Worm (Caenorhabditis elegans) whole organism, young adult: Measurements from ENCODE around the gene dct-18.

ENCODE experiments used
- B0035.1 ChIP-seq: sonication (generic microtip); optimal IDR thresholded peaks from 2 replicates; lab custom pipeline; 2016; ENCODE audit warnings: missing genetic modification characterization, mild to moderate bottlenecking, missing compliant biosample characterization, missing genotype, missing genetic modification reagents
- B0261.1 ChIP-seq: sonication (generic microtip); optimal IDR thresholded peaks from 2 replicates; lab custom pipeline; 2016; ENCODE audit warnings: mild to moderate bottlenecking, missing genetic modification characterization, moderate library complexity, missing compliant biosample characterization
- C06A6.2 ChIP-seq: fragments of 200-800 bp; sonication (Bioruptor generic); conservative IDR thresholded peaks from 2 replicates; pipeline ENCODE4 v1.3.6; 2022; ENCODE audit warnings: missing genetic modification characterization, missing compliant biosample characterization
- F10E7.11 ChIP-seq: sonication (generic microtip); optimal IDR thresholded peaks from 2 replicates; lab custom pipeline; 2017; ENCODE audit warnings: mild to moderate bottlenecking, missing genetic modification characterization, moderate library complexity, missing compliant biosample characterization
- F23B12.7 ChIP-seq: sonication (generic microtip); optimal IDR thresholded peaks from 2 replicates; lab custom pipeline; 2017; ENCODE audit warnings: missing genetic modification characterization, mild to moderate bottlenecking, missing compliant biosample characterization, antibody characterized with exemption, moderate library complexity; ENCODE audit not compliant: insufficient read depth
- F57C9.4 ChIP-seq: sonication (generic microtip); optimal IDR thresholded peaks from 2 replicates; lab custom pipeline; 2017; ENCODE audit warnings: mild to moderate bottlenecking, missing genetic modification characterization, missing compliant biosample characterization
- T07F8.4 ChIP-seq: sonication (generic microtip); optimal IDR thresholded peaks from 2 replicates; lab custom pipeline; 2016; ENCODE audit warnings: mild to moderate bottlenecking, missing genetic modification characterization, moderate library complexity, missing compliant biosample characterization
- akir-1 ChIP-seq: fragments of 200-800 bp; sonication (Bioruptor generic); optimal IDR thresholded peaks from 2 replicates; lab custom pipeline; 2018; ENCODE audit warnings: mild to moderate bottlenecking, missing genetic modification characterization, moderate library complexity, missing compliant biosample characterization
- atf-7 ChIP-seq: sonication (generic microtip); optimal IDR thresholded peaks from 2 replicates; lab custom pipeline; 2017; ENCODE audit warnings: mild to moderate bottlenecking, missing genetic modification characterization, missing compliant biosample characterization
- attf-3 ChIP-seq: fragments of 200-800 bp; sonication (Bioruptor generic); conservative IDR thresholded peaks from 2 replicates; pipeline ENCODE4 v1.3.6; 2022; ENCODE audit warnings: missing genetic modification reagents, missing genetic modification characterization, missing compliant biosample characterization
- attf-5 ChIP-seq: fragments of 200-800 bp; sonication (Bioruptor generic); optimal IDR thresholded peaks from 2 replicates; lab custom pipeline; 2018; ENCODE audit warnings: mild to moderate bottlenecking, missing genetic modification characterization, missing compliant biosample characterization
- bed-1 ChIP-seq: fragments of 200-800 bp; sonication (Bioruptor generic); IDR thresholded peaks from 2 replicates; pipeline ENCODE4 v1.3.6; 2022; ENCODE audit warnings: missing genetic modification reagents, missing genetic modification characterization, missing compliant biosample characterization
- ccch-3 ChIP-seq: fragments of 200-800 bp; sonication (Bioruptor generic); optimal IDR thresholded peaks from 2 replicates; lab custom pipeline; 2018; ENCODE audit warnings: mild to moderate bottlenecking, missing genetic modification characterization, missing compliant biosample characterization
- ceh-100 ChIP-seq: fragments of 200-800 bp; sonication (Bioruptor generic); IDR thresholded peaks from 2 replicates; pipeline ENCODE4 v1.3.6; 2022; ENCODE audit warnings: missing genetic modification reagents, missing genetic modification characterization, missing compliant biosample characterization
- ceh-58 ChIP-seq: fragments of 200-800 bp; sonication (Bioruptor generic); IDR thresholded peaks from 2 replicates; pipeline ENCODE4 v1.3.6; 2022; ENCODE audit warnings: missing genetic modification characterization, missing compliant biosample characterization
- ceh-79 ChIP-seq: sonication (generic microtip); optimal IDR thresholded peaks from 2 replicates; lab custom pipeline; 2017; ENCODE audit warnings: mild to moderate bottlenecking, missing genetic modification characterization, missing compliant biosample characterization
- chd-7 ChIP-seq: sonication (generic microtip); optimal IDR thresholded peaks from 2 replicates; lab custom pipeline; 2016; ENCODE audit warnings: mild to moderate bottlenecking, missing genetic modification characterization, moderate library complexity, missing compliant biosample characterization
- die-1 ChIP-seq: sonication (generic microtip); optimal IDR thresholded peaks from 2 replicates; lab custom pipeline; 2016; ENCODE audit warnings: missing genotype, mild to moderate bottlenecking, missing genetic modification characterization, missing compliant biosample characterization
- dox-1 ChIP-seq: fragments of 200-800 bp; sonication (Bioruptor generic); IDR thresholded peaks from 2 replicates; pipeline ENCODE4 v1.3.6; 2022; ENCODE audit warnings: missing genetic modification reagents, missing genetic modification characterization, missing compliant biosample characterization
- egrh-3 ChIP-seq: fragments of 200-800 bp; sonication (Bioruptor generic); IDR thresholded peaks from 2 replicates; pipeline ENCODE4 v1.3.6; 2022; ENCODE audit warnings: missing genetic modification reagents, missing genetic modification characterization, missing compliant biosample characterization
- ekl-4 ChIP-seq: fragments of 200-800 bp; sonication (Bioruptor generic); IDR thresholded peaks from 2 replicates; pipeline ENCODE4 v1.3.6; 2022; ENCODE audit warnings: missing genetic modification reagents, missing genetic modification characterization, missing compliant biosample characterization
- ets-4 ChIP-seq: fragments of 200-800 bp; sonication (Bioruptor generic); optimal IDR thresholded peaks from 2 replicates; lab custom pipeline; 2018; ENCODE audit warnings: mild to moderate bottlenecking, missing genetic modification characterization, missing compliant biosample characterization
- him-1 ChIP-seq: sonication (generic microtip); optimal IDR thresholded peaks from 2 replicates; lab custom pipeline; 2016; ENCODE audit warnings: missing genotype, missing genetic modification reagents, missing genetic modification characterization, missing compliant biosample characterization
- hlh-26 ChIP-seq: fragments of 200-800 bp; sonication (Bioruptor generic); conservative IDR thresholded peaks from 2 replicates; pipeline ENCODE4 v1.3.6; 2022; ENCODE audit warnings: missing genetic modification reagents, missing genetic modification characterization, missing compliant biosample characterization
- hmg-1.2 ChIP-seq: fragments of 200-800 bp; sonication (Bioruptor generic); IDR thresholded peaks from 2 replicates; pipeline ENCODE4 v1.3.6; 2022; ENCODE audit warnings: missing genetic modification reagents, missing genetic modification characterization, missing compliant biosample characterization
- lag-1 ChIP-seq: fragments of 200-800 bp; sonication (Bioruptor generic); IDR thresholded peaks from 2 replicates; pipeline ENCODE4 v1.3.6; 2022; ENCODE audit warnings: missing genetic modification reagents, missing genetic modification characterization, missing compliant biosample characterization
- let-607 ChIP-seq, 2 experiments: fragments of 200-800 bp in 1 of 2; sonication (Bioruptor generic) in 1 of 2; sonication (generic microtip) in 1 of 2; optimal IDR thresholded peaks; 2 replicates each; lab custom pipeline; 2016 to 2018; ENCODE audit warnings: mild to moderate bottlenecking in 2 of 2, missing compliant biosample characterization in 2 of 2, missing genetic modification characterization in 2 of 2, moderate library complexity in 2 of 2, missing genotype in 1 of 2
- lin-54 ChIP-seq: fragments of 200-800 bp; sonication (Bioruptor generic); optimal IDR thresholded peaks from 2 replicates; lab custom pipeline; 2018; ENCODE audit warnings: mild to moderate bottlenecking, missing genetic modification characterization, missing compliant biosample characterization
- madf-10 ChIP-seq: sonication (generic microtip); optimal IDR thresholded peaks from 2 replicates; lab custom pipeline; 2016; ENCODE audit warnings: mild to moderate bottlenecking, missing genetic modification characterization, missing compliant biosample characterization
- madf-6 ChIP-seq: fragments of 200-800 bp; sonication (Bioruptor generic); IDR thresholded peaks from 2 replicates; pipeline ENCODE4 v1.3.6; 2022; ENCODE audit warnings: missing genetic modification reagents, missing genetic modification characterization, missing compliant biosample characterization
- nhr-27 ChIP-seq: fragments of 200-800 bp; sonication (Bioruptor generic); optimal IDR thresholded peaks from 2 replicates; lab custom pipeline; 2018; ENCODE audit warnings: mild to moderate bottlenecking, missing genetic modification characterization, moderate library complexity, missing compliant biosample characterization
- pbrm-1 ChIP-seq: fragments of 200-800 bp; sonication (Bioruptor generic); IDR thresholded peaks from 2 replicates; pipeline ENCODE4 v1.3.6; 2022; ENCODE audit warnings: missing genetic modification reagents, missing genetic modification characterization, missing compliant biosample characterization
- rcor-1 ChIP-seq: fragments of 200-800 bp; sonication (Bioruptor generic); IDR thresholded peaks from 2 replicates; pipeline ENCODE4 v1.3.6; 2022; ENCODE audit warnings: missing genetic modification reagents, missing genetic modification characterization, missing compliant biosample characterization
- rec-8 ChIP-seq, 2 experiments: sonication (generic microtip); optimal IDR thresholded peaks; 2 replicates each; lab custom pipeline; 2016; ENCODE audit warnings: mild to moderate bottlenecking in 2 of 2, missing genetic modification characterization in 2 of 2, missing genetic modification reagents in 2 of 2, missing genotype in 2 of 2, missing biosample characterization in 1 of 2, missing compliant biosample characterization in 1 of 2, moderate library complexity in 1 of 2
- repo-1 ChIP-seq: sonication (generic microtip); optimal IDR thresholded peaks from 2 replicates; lab custom pipeline; 2017; ENCODE audit warnings: mild to moderate bottlenecking, missing genetic modification characterization, missing compliant biosample characterization
- rpc-1 ChIP-seq, 2 experiments: fragments of 150-350 bp in 1 of 2; sonication (generic microtip) in 1 of 2; optimal IDR thresholded peaks; 2 replicates each; lab custom pipeline; 2014 to 2018; ENCODE audit warnings: missing biosample characterization in 1 of 2, missing genetic modification characterization in 1 of 2, missing genetic modification reagents in 1 of 2, missing genotype in 1 of 2
- snpc-1.3 ChIP-seq: sonication (generic microtip); optimal IDR thresholded peaks from 2 replicates; lab custom pipeline; 2017; ENCODE audit warnings: missing genetic modification characterization, mild to moderate bottlenecking, missing compliant biosample characterization, antibody characterized with exemption, moderate library complexity, missing genotype, missing genetic modification reagents; ENCODE audit not compliant: insufficient read depth
- snpc-3.4 ChIP-seq: sonication (generic microtip); optimal IDR thresholded peaks from 2 replicates; lab custom pipeline; 2017; ENCODE audit warnings: missing genetic modification characterization, mild to moderate bottlenecking, missing compliant biosample characterization, antibody characterized with exemption, moderate library complexity, missing genotype, missing genetic modification reagents
- snpc-4 ChIP-seq, 5 experiments: fragments of 150-350 bp in 1 of 5; sonication (generic microtip) in 4 of 5; optimal IDR thresholded peaks; 2 replicates each; lab custom pipeline; 2014 to 2018; ENCODE audit warnings: missing genetic modification characterization in 5 of 5, missing biosample characterization in 3 of 5, antibody characterized with exemption in 2 of 5, mild to moderate bottlenecking in 2 of 5, missing compliant biosample characterization in 2 of 5, missing genotype in 2 of 5, moderate library complexity in 2 of 5, missing genetic modification reagents in 1 of 5
- somi-1 ChIP-seq: fragments of 200-800 bp; sonication (Bioruptor generic); optimal IDR thresholded peaks from 2 replicates; lab custom pipeline; 2018; ENCODE audit warnings: mild to moderate bottlenecking, missing genetic modification characterization, missing compliant biosample characterization
- tlf-1 ChIP-seq: fragments of 200-800 bp; sonication (Bioruptor generic); optimal IDR thresholded peaks from 2 replicates; lab custom pipeline; 2018; ENCODE audit warnings: mild to moderate bottlenecking, missing genetic modification characterization, missing compliant biosample characterization
- unc-130 ChIP-seq: sonication (generic microtip); optimal IDR thresholded peaks from 2 replicates; lab custom pipeline; 2016; ENCODE audit warnings: missing genetic modification reagents, missing genetic modification characterization, missing compliant biosample characterization
- xnd-1 ChIP-seq: sonication (generic microtip); optimal IDR thresholded peaks from 2 replicates; lab custom pipeline; 2016; ENCODE audit warnings: missing genotype, missing genetic modification reagents, missing genetic modification characterization, missing compliant biosample characterization
- zfh-2 ChIP-seq: fragments of 200-800 bp; sonication (Bioruptor generic); conservative IDR thresholded peaks from 2 replicates; pipeline ENCODE4 v1.3.6; 2022; ENCODE audit warnings: missing genetic modification reagents, missing genetic modification characterization, missing compliant biosample characterization
- ztf-26 ChIP-seq: sonication (generic microtip); optimal IDR thresholded peaks from 2 replicates; lab custom pipeline; 2017; ENCODE audit warnings: missing genetic modification characterization, missing compliant biosample characterization
- ztf-28 ChIP-seq: fragments of 200-800 bp; sonication (Bioruptor generic); IDR thresholded peaks from 2 replicates; pipeline ENCODE4 v1.3.6; 2022; ENCODE audit warnings: missing genetic modification reagents, missing genetic modification characterization, missing compliant biosample characterization
- ztf-3 ChIP-seq: fragments of 200-800 bp; sonication (Bioruptor generic); optimal IDR thresholded peaks from 2 replicates; lab custom pipeline; 2018; ENCODE audit warnings: mild to moderate bottlenecking, missing genetic modification characterization, missing compliant biosample characterization

dct-18 gene

DNA sequence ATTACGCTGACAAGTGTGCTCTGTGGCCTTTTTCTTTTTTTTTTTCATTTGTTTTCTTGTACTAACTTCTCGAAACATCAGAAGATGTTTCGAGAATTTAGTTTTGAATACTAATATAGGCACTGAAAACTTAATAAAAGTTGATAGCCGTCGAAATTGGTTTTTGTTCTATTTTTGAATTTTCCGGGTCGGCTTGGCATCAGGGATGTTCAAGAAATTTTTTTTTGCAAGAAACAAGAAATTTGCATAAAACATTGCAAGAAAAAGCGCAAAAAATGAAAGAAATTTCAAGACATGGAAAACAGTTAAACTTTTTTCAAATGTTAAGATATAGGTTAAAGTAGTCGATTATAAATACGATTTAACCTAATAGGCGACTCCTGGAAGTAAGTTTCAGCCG is 8.4 kb upstream of the dct-18 start (continued):
- TF ChIP-seq F10E7.11 (no peak), ztf-26 (tag; lab: Kevin White, UChicago) (no peak), akir-1 (GFP tag; lab: Kevin White, UChicago) (no peak), attf-3 (GFP tag; lab: Robert Waterston, UW) (no peak), rpc-1 (optimal IDR thresholded peaks at IDR 0.05; lab: Kevin White, UChicago) (no peak), rpc-1 (tag; optimal IDR thresholded peaks at IDR 0.05; lab: Kevin White, UChicago) (no peak), ets-4 (GFP tag; lab: Kevin White, UChicago) (no peak), nhr-27 (tag; lab: Kevin White, UChicago) (no peak), die-1 (tag; lab: Kevin White, UChicago) (peak; percentile 6), C06A6.2 (no peak), xnd-1 (tag; lab: Kevin White, UChicago) (peak; percentile 46), ztf-28 (no peak), ztf-3 (GFP tag; lab: Kevin White, UChicago) (no peak), T07F8.4 (tag; lab: Kevin White, UChicago) (no peak), atf-7 (tag; lab: Kevin White, UChicago) (no peak), ceh-58 (GFP tag; lab: Robert Waterston, UW) (no peak), ekl-4 (GFP tag; lab: Robert Waterston, UW) (peak; percentile 68), pbrm-1 (GFP tag; lab: Robert Waterston, UW) (peak; percentile 36; the same call in 1 of the 2 replicates), him-1 (tag; lab: Kevin White, UChicago) (peak; percentile 46), dox-1 (GFP tag; lab: Robert Waterston, UW) (no peak), bed-1 (GFP tag; lab: Robert Waterston, UW) (no peak), snpc-3.4 (tag; lab: Kevin White, UChicago) (peak; percentile 24), chd-7 (tag; lab: Kevin White, UChicago) (peak; percentile 6), ceh-79 (tag; lab: Kevin White, UChicago) (no peak), egrh-3 (GFP tag; lab: Robert Waterston, UW) (no peak), snpc-1.3 (tag; lab: Kevin White, UChicago) (no peak), madf-6 (GFP tag; lab: Robert Waterston, UW) (peak; percentile 69), F57C9.4 (no peak), ceh-100 (GFP tag; lab: Robert Waterston, UW) (0 out of 2 replicates have a peak, but pooled peaks have one; percentile 14), repo-1 (tag; lab: Kevin White, UChicago) (peak; percentile 47), snpc-4 (GFP tag; optimal IDR thresholded peaks at IDR 0.05; lab: Kevin White, UChicago) (peak; percentile 6), snpc-4 (tag; optimal IDR thresholded peaks at IDR 0.05; lab: Kevin White, UChicago) (peak in 1 of 4 experiments; percentile 3), hmg-1.2 (GFP tag; lab: Robert Waterston, UW) (no peak), rec-8 (tag; optimal IDR thresholded peaks at IDR 0.05; lab: Kevin White, UChicago) (peak in 1 of 2 experiments; percentile 45), somi-1 (GFP tag; lab: Kevin White, UChicago) (no peak), madf-10 (tag; lab: Kevin White, UChicago) (no peak), ccch-3 (no peak), attf-5 (GFP tag; lab: Kevin White, UChicago) (no peak), tlf-1 (GFP tag; lab: Kevin White, UChicago) (no peak), F23B12.7 (tag; lab: Kevin White, UChicago) (no peak), let-607 (tag; optimal IDR thresholded peaks at IDR 0.05; lab: Kevin White, UChicago) (no peak), zfh-2 (GFP tag; lab: Robert Waterston, UW) (no peak), hlh-26 (GFP tag; lab: Robert Waterston, UW) (no peak), lin-54 (GFP tag; lab: Kevin White, UChicago) (peak; percentile 30), rcor-1 (GFP tag; lab: Robert Waterston, UW) (no peak), lag-1 (GFP tag; lab: Robert Waterston, UW) (no peak), B0261.1 (tag; lab: Kevin White, UChicago) (no peak), unc-130 (GFP tag; lab: Kevin White, UChicago) (peak; percentile 32), B0035.1 (tag; lab: Kevin White, UChicago) (no peak)
